Fruit fly (Drosophila melanogaster): ENCODE results near the gene spi.

dm6 chr2L:19582185-19582584, 5.1 kb upstream of the spi start, which contains the start of gene Hakai:
- no peak for TF ChIP-seq h (optimal IDR thresholded peaks at IDR 0.05)
- TF ChIP-seq psq (optimal IDR thresholded peaks at IDR 0.05), result no peak
- no peak for TF ChIP-seq Myc (optimal IDR thresholded peaks at IDR 0.05)
- TF ChIP-seq ttk (optimal IDR thresholded peaks at IDR 0.05), result no peak
